Worm (Caenorhabditis elegans) whole organism, young adult: ENCODE results near the gene C33A12.19.

Source experiments
- B0035.1 ChIP-seq: sonication (generic microtip); optimal IDR thresholded peaks from 2 replicates; lab custom pipeline; 2016; ENCODE audit warnings: missing genetic modification characterization, mild to moderate bottlenecking, missing compliant biosample characterization, missing genotype, missing genetic modification reagents
- F22D6.2 ChIP-seq: sonication (generic microtip); optimal IDR thresholded peaks from 2 replicates; lab custom pipeline; 2016; ENCODE audit warnings: mild to moderate bottlenecking, missing genetic modification characterization, missing compliant biosample characterization
- F23B12.7 ChIP-seq: sonication (generic microtip); optimal IDR thresholded peaks from 2 replicates; lab custom pipeline; 2017; ENCODE audit warnings: missing genetic modification characterization, mild to moderate bottlenecking, missing compliant biosample characterization, antibody characterized with exemption, moderate library complexity; ENCODE audit not compliant: insufficient read depth
- F39B2.1 ChIP-seq: fragments of 200-800 bp; sonication (Bioruptor generic); IDR thresholded peaks from 2 replicates; pipeline ENCODE4 v1.3.6; 2022; ENCODE audit warnings: missing genetic modification reagents, missing genetic modification characterization, missing compliant biosample characterization
- F49E8.2 ChIP-seq: sonication (generic microtip); optimal IDR thresholded peaks from 3 replicates; lab custom pipeline; 2017; ENCODE audit warnings: missing genetic modification characterization, mild to moderate bottlenecking, missing compliant biosample characterization, antibody characterized with exemption, moderate library complexity; ENCODE audit not compliant: insufficient read depth
- K12H6.12 ChIP-seq: fragments of 200-800 bp; sonication (Bioruptor generic); optimal IDR thresholded peaks from 2 replicates; lab custom pipeline; 2018; ENCODE audit warnings: mild to moderate bottlenecking, missing genetic modification characterization, missing compliant biosample characterization
- T26A5.8 ChIP-seq: sonication (generic microtip); optimal IDR thresholded peaks from 2 replicates; lab custom pipeline; 2016; ENCODE audit warnings: missing genetic modification characterization, missing compliant biosample characterization
- Y53F4B.3 ChIP-seq: fragments of 200-800 bp; sonication (Bioruptor generic); IDR thresholded peaks from 2 replicates; pipeline ENCODE4 v1.3.6; 2022; ENCODE audit warnings: missing genetic modification reagents, missing genetic modification characterization, missing compliant biosample characterization
- Y53G8AR.9 ChIP-seq: fragments of 200-800 bp; sonication (Bioruptor generic); conservative IDR thresholded peaks from 2 replicates; pipeline ENCODE4 v1.3.6; 2022; ENCODE audit warnings: missing genetic modification reagents, missing genetic modification characterization, missing compliant biosample characterization
- Y56A3A.18 ChIP-seq: fragments of 200-800 bp; sonication (Bioruptor generic); IDR thresholded peaks from 2 replicates; pipeline ENCODE4 v1.3.6; 2022; ENCODE audit warnings: missing genetic modification reagents, missing genetic modification characterization, missing compliant biosample characterization
- ZK185.1 ChIP-seq: sonication (generic microtip); optimal IDR thresholded peaks from 2 replicates; lab custom pipeline; 2016; ENCODE audit warnings: mild to moderate bottlenecking, missing genetic modification characterization, missing compliant biosample characterization; ENCODE audit not compliant: poor library complexity, severe bottlenecking
- cebp-1 ChIP-seq, 2 experiments: fragments of 200-800 bp in 1 of 2; sonication (Bioruptor generic) in 1 of 2; sonication (generic microtip) in 1 of 2; IDR thresholded peaks in 1 of 2; optimal IDR thresholded peaks in 1 of 2; 2 replicates each; pipeline versions ENCODE4 v1.3.6 to Lab custom; 2017 to 2022; ENCODE audit warnings: missing compliant biosample characterization in 2 of 2, missing genetic modification characterization in 2 of 2, mild to moderate bottlenecking in 1 of 2, missing genetic modification reagents in 1 of 2, moderate library complexity in 1 of 2
- cebp-2 ChIP-seq: fragments of 200-800 bp; sonication (Bioruptor generic); IDR thresholded peaks from 2 replicates; pipeline ENCODE4 v1.3.6; 2022; ENCODE audit warnings: missing genetic modification characterization, missing compliant biosample characterization
- ceh-27 ChIP-seq: fragments of 200-800 bp; sonication (Bioruptor generic); optimal IDR thresholded peaks from 2 replicates; lab custom pipeline; 2018; ENCODE audit warnings: mild to moderate bottlenecking, missing genetic modification characterization, moderate library complexity, missing compliant biosample characterization
- ceh-40 ChIP-seq: fragments of 200-800 bp; sonication (Bioruptor generic); IDR thresholded peaks from 2 replicates; pipeline ENCODE4 v1.3.6; 2022; ENCODE audit warnings: missing genetic modification characterization, missing compliant biosample characterization
- ceh-91 ChIP-seq: fragments of 200-800 bp; sonication (Bioruptor generic); IDR thresholded peaks from 2 replicates; pipeline ENCODE4 v1.3.6; 2022; ENCODE audit warnings: missing genetic modification reagents, missing genetic modification characterization, missing compliant biosample characterization
- die-1 ChIP-seq: sonication (generic microtip); optimal IDR thresholded peaks from 2 replicates; lab custom pipeline; 2016; ENCODE audit warnings: missing genotype, mild to moderate bottlenecking, missing genetic modification characterization, missing compliant biosample characterization
- ekl-4 ChIP-seq: fragments of 200-800 bp; sonication (Bioruptor generic); IDR thresholded peaks from 2 replicates; pipeline ENCODE4 v1.3.6; 2022; ENCODE audit warnings: missing genetic modification reagents, missing genetic modification characterization, missing compliant biosample characterization
- hlh-12 ChIP-seq: sonication (generic microtip); optimal IDR thresholded peaks from 2 replicates; lab custom pipeline; 2016; ENCODE audit warnings: missing genetic modification characterization, missing compliant biosample characterization
- lag-1 ChIP-seq: fragments of 200-800 bp; sonication (Bioruptor generic); IDR thresholded peaks from 2 replicates; pipeline ENCODE4 v1.3.6; 2022; ENCODE audit warnings: missing genetic modification reagents, missing genetic modification characterization, missing compliant biosample characterization
- lin-40 ChIP-seq: sonication (generic microtip); optimal IDR thresholded peaks from 2 replicates; lab custom pipeline; 2016; ENCODE audit warnings: missing genetic modification characterization, mild to moderate bottlenecking, missing compliant biosample characterization, missing genotype, missing genetic modification reagents
- lin-54 ChIP-seq: fragments of 200-800 bp; sonication (Bioruptor generic); optimal IDR thresholded peaks from 2 replicates; lab custom pipeline; 2018; ENCODE audit warnings: mild to moderate bottlenecking, missing genetic modification characterization, missing compliant biosample characterization
- madf-10 ChIP-seq: sonication (generic microtip); optimal IDR thresholded peaks from 2 replicates; lab custom pipeline; 2016; ENCODE audit warnings: mild to moderate bottlenecking, missing genetic modification characterization, missing compliant biosample characterization
- madf-3 ChIP-seq: fragments of 200-800 bp; sonication (Bioruptor generic); IDR thresholded peaks from 2 replicates; pipeline ENCODE4 v1.3.6; 2022; ENCODE audit warnings: missing genetic modification reagents, missing genetic modification characterization, missing compliant biosample characterization
- madf-6 ChIP-seq: fragments of 200-800 bp; sonication (Bioruptor generic); IDR thresholded peaks from 2 replicates; pipeline ENCODE4 v1.3.6; 2022; ENCODE audit warnings: missing genetic modification reagents, missing genetic modification characterization, missing compliant biosample characterization
- madf-8 ChIP-seq: fragments of 200-800 bp; sonication (Bioruptor generic); conservative IDR thresholded peaks from 2 replicates; pipeline ENCODE4 v1.3.6; 2022; ENCODE audit warnings: missing genetic modification reagents, missing genetic modification characterization, missing compliant biosample characterization
- mel-28 ChIP-seq: sonication (generic microtip); optimal IDR thresholded peaks from 2 replicates; lab custom pipeline; 2016; ENCODE audit warnings: borderline replicate concordance, mild to moderate bottlenecking, missing genetic modification characterization, missing compliant biosample characterization
- mxl-1 ChIP-seq: sonication (generic microtip); optimal IDR thresholded peaks from 2 replicates; lab custom pipeline; 2016; ENCODE audit warnings: missing genetic modification characterization, missing compliant biosample characterization
- nhr-27 ChIP-seq: fragments of 200-800 bp; sonication (Bioruptor generic); optimal IDR thresholded peaks from 2 replicates; lab custom pipeline; 2018; ENCODE audit warnings: mild to moderate bottlenecking, missing genetic modification characterization, moderate library complexity, missing compliant biosample characterization
- nhr-80 ChIP-seq: sonication (generic microtip); optimal IDR thresholded peaks from 2 replicates; lab custom pipeline; 2016; ENCODE audit warnings: missing genetic modification characterization, missing compliant biosample characterization
- pbrm-1 ChIP-seq: fragments of 200-800 bp; sonication (Bioruptor generic); IDR thresholded peaks from 2 replicates; pipeline ENCODE4 v1.3.6; 2022; ENCODE audit warnings: missing genetic modification reagents, missing genetic modification characterization, missing compliant biosample characterization
- rcor-1 ChIP-seq: fragments of 200-800 bp; sonication (Bioruptor generic); IDR thresholded peaks from 2 replicates; pipeline ENCODE4 v1.3.6; 2022; ENCODE audit warnings: missing genetic modification reagents, missing genetic modification characterization, missing compliant biosample characterization
- snpc-1.1 ChIP-seq: sonication (generic microtip); optimal IDR thresholded peaks from 2 replicates; lab custom pipeline; 2017; ENCODE audit warnings: missing genetic modification characterization, mild to moderate bottlenecking, missing compliant biosample characterization, antibody characterized with exemption, moderate library complexity, missing genotype, missing genetic modification reagents; ENCODE audit not compliant: insufficient read depth
- snpc-4 ChIP-seq, 5 experiments: fragments of 150-350 bp in 1 of 5; sonication (generic microtip) in 4 of 5; optimal IDR thresholded peaks; 2 replicates each; lab custom pipeline; 2014 to 2018; ENCODE audit warnings: missing genetic modification characterization in 5 of 5, missing biosample characterization in 3 of 5, antibody characterized with exemption in 2 of 5, mild to moderate bottlenecking in 2 of 5, missing compliant biosample characterization in 2 of 5, missing genotype in 2 of 5, moderate library complexity in 2 of 5, missing genetic modification reagents in 1 of 5
- somi-1 ChIP-seq: fragments of 200-800 bp; sonication (Bioruptor generic); optimal IDR thresholded peaks from 2 replicates; lab custom pipeline; 2018; ENCODE audit warnings: mild to moderate bottlenecking, missing genetic modification characterization, missing compliant biosample characterization
- tbx-9 ChIP-seq: sonication (generic microtip); optimal IDR thresholded peaks from 2 replicates; lab custom pipeline; 2016; ENCODE audit warnings: borderline replicate concordance, missing genetic modification characterization, inconsistent platforms, missing compliant biosample characterization
- unc-130 ChIP-seq: sonication (generic microtip); optimal IDR thresholded peaks from 2 replicates; lab custom pipeline; 2016; ENCODE audit warnings: missing genetic modification reagents, missing genetic modification characterization, missing compliant biosample characterization
- xnd-1 ChIP-seq: sonication (generic microtip); optimal IDR thresholded peaks from 2 replicates; lab custom pipeline; 2016; ENCODE audit warnings: missing genotype, missing genetic modification reagents, missing genetic modification characterization, missing compliant biosample characterization

Gene C33A12.19

ce11 chrIV:9499636-9500035 is 17.2 kb upstream of the C33A12.19 start:
- TF ChIP-seq F22D6.2 (tag; lab: Kevin White, UChicago), result no peak
- TF ChIP-seq hlh-12 (tag; lab: Kevin White, UChicago), result no peak
- no peak for TF ChIP-seq T26A5.8 (tag; lab: Kevin White, UChicago)
- no peak for TF ChIP-seq Y53F4B.3 (GFP tag; lab: Robert Waterston, UW)
- no peak for TF ChIP-seq ceh-91
- no peak for TF ChIP-seq F39B2.1
- TF ChIP-seq lag-1 (GFP tag; lab: Robert Waterston, UW), result no peak
- TF ChIP-seq Y53G8AR.9, result no peak
- no peak for TF ChIP-seq madf-8

- TF ChIP-seq die-1 (tag; lab: Kevin White, UChicago) (no peak), Y56A3A.18 (GFP tag; lab: Robert Waterston, UW) (no peak), lin-40 (no peak), snpc-1.1 (tag; lab: Kevin White, UChicago) (no peak)
Measured at ce11 chrIV:9500100-9500499, 16.7 kb upstream of the C33A12.19 start, which contains the start of gene ugt-21. TSS of gene ugt-21 (plus strand) at chrIV:9500311.

DNA sequence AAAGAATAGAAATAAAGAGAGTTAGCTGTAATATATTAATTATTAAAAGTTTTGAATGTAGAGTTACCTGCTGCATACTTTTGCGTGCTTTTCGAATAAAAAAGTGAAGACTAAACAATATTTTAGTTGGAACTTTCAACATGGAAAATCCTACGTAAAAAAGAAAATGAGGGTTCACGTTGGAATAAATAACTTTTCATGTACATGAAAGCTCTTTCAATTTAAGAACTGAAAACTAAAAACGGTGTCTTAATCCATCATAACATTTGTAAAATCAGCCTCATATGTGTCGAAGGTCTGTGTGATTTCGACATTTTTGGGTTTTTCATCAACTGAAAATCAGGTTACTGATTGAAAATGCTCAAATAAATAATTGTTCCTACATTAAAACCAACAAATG is 10.5 kb upstream of the C33A12.19 start, which contains the start of gene ttr-9:
TSS of gene ttr-9 (minus strand) at position 101 of the 400 bp plus-strand sequence.
- TF ChIP-seq unc-130, result no peak
- no peak for TF ChIP-seq mxl-1 (tag; lab: Kevin White, UChicago)
- TF ChIP-seq madf-10, result no peak

- TF ChIP-seq nhr-80 (tag; lab: Kevin White, UChicago) (peak; percentile 18), pbrm-1 (GFP tag; lab: Robert Waterston, UW) (no peak), snpc-4 (GFP tag; optimal IDR thresholded peaks at IDR 0.05; lab: Kevin White, UChicago) (no peak), snpc-4 (tag; optimal IDR thresholded peaks at IDR 0.05; lab: Kevin White, UChicago) (peak; percentile 9 to 47 (median 38))
Measured at ce11 chrIV:9508612-9509011, 8.2 kb upstream of the C33A12.19 start, which contains the start of gene ethe-1. TSS of gene ethe-1 (minus strand) at chrIV:9508761.

DNA sequence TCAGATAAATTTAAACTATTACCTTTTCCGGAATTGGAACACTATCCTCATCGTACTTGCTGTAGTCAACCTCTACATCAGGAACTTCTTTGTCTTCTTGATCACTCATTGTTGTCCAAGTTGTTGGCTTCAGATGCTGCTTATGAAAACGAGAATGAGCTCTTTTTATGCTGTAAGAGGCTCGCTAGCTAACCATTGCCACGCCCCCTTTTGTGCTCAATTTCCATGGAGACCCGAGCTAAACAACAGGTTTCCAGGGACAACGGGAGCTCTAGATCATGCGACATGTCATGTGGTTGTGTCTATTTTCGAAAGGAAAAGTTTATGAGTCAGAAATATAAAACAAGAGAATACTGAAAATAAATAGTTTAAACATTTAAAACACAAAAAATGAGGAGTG is 6.4 kb upstream of the C33A12.19 start, which contains the start of gene C33A12.4:
TSS of gene C33A12.4 (minus strand) at position 131 of the 400 bp plus-strand sequence.
- peak; percentile 7; the same call in 1 of the 2 replicates for TF ChIP-seq rcor-1 (GFP tag; lab: Robert Waterston, UW)
- TF ChIP-seq cebp-1 (GFP tag; IDR thresholded peaks at IDR 0.05; lab: Robert Waterston, UW), result no peak
- TF ChIP-seq cebp-1 (tag; optimal IDR thresholded peaks at IDR 0.05; lab: Kevin White, UChicago), result peak; percentile 8
- TF ChIP-seq madf-10, result no peak
- no peak for TF ChIP-seq xnd-1 (tag; lab: Kevin White, UChicago)
- no peak for TF ChIP-seq tbx-9 (tag; lab: Kevin White, UChicago)
- TF ChIP-seq madf-6, result peak; percentile 7; the same call in 1 of the 2 replicates

ce11 chrIV:9511221-9511638 is 5.6 kb upstream of the C33A12.19 start:
- TF ChIP-seq madf-3 (GFP tag; lab: Robert Waterston, UW) (peak; percentile 62; the same call in 1 of the 2 replicates), ZK185.1 (tag; lab: Kevin White, UChicago) (peak; percentile 54), K12H6.12 (tag; lab: Kevin White, UChicago) (peak; percentile 43), ceh-27 (GFP tag; lab: Kevin White, UChicago) (peak; percentile 74), cebp-2 (peak; percentile 12; the same call in 1 of the 2 replicates), hlh-12 (tag; lab: Kevin White, UChicago) (no peak), nhr-27 (tag; lab: Kevin White, UChicago) (no peak), mxl-1 (tag; lab: Kevin White, UChicago) (no peak), mel-28 (tag; lab: Kevin White, UChicago) (no peak), F49E8.2 (tag; lab: Kevin White, UChicago) (peak; percentile 56), ekl-4 (GFP tag; lab: Robert Waterston, UW) (peak; percentile 56; the same call in 1 of the 2 replicates), Y53F4B.3 (GFP tag; lab: Robert Waterston, UW) (no peak), lin-54 (GFP tag; lab: Kevin White, UChicago) (peak; percentile 46), F22D6.2 (tag; lab: Kevin White, UChicago) (no peak), B0035.1 (no peak), somi-1 (no peak), ceh-40 (GFP tag; lab: Robert Waterston, UW) (no peak), F23B12.7 (tag; lab: Kevin White, UChicago) (peak; percentile 17)
